Worm (Caenorhabditis elegans) whole organism, L1 larva: Measurements from ENCODE around the gene D2096.9.
A peak's percentile ranks its signal among the peaks of the same experiment; 100 is the strongest.

Experiments used
- C04F5.9 ChIP-seq: sonication (generic microtip); optimal IDR thresholded peaks from 2 replicates; lab custom pipeline; 2016; ENCODE audit warnings: missing genetic modification characterization, missing compliant biosample characterization
- C16A3.4 ChIP-seq: fragments of 150-350 bp; optimal IDR thresholded peaks from 2 replicates; lab custom pipeline; 2014; ENCODE audit warnings: missing biosample characterization, missing genetic modification characterization
- C34B4.2 ChIP-seq: sonication (generic microtip); optimal IDR thresholded peaks from 2 replicates; lab custom pipeline; 2017; ENCODE audit warnings: mild to moderate bottlenecking, missing genetic modification characterization, missing compliant biosample characterization
- ama-1 ChIP-seq: fragments of 150-350 bp; optimal IDR thresholded peaks from 2 replicates; lab custom pipeline; 2014
- blmp-1 ChIP-seq: fragments of 150-350 bp; optimal IDR thresholded peaks from 2 replicates; lab custom pipeline; 2014; ENCODE audit warnings: missing biosample characterization, missing genetic modification characterization
- ceh-63 ChIP-seq: fragments of 200-800 bp; sonication (Bioruptor generic); optimal IDR thresholded peaks from 2 replicates; lab custom pipeline; 2018; ENCODE audit warnings: mild to moderate bottlenecking, missing genetic modification characterization, missing compliant biosample characterization
- ceh-8 ChIP-seq: fragments of 200-800 bp; sonication (Bioruptor generic); optimal IDR thresholded peaks from 2 replicates; lab custom pipeline; 2018; ENCODE audit warnings: mild to moderate bottlenecking, missing genetic modification characterization, moderate library complexity, missing compliant biosample characterization
- ceh-82 ChIP-seq, 3 experiments: fragments of 150-350 bp in 1 of 3; sonication (generic microtip) in 2 of 3; optimal IDR thresholded peaks; 2 replicates each; lab custom pipeline; 2014 to 2017; ENCODE audit warnings: missing biosample characterization in 3 of 3, missing genetic modification characterization in 3 of 3
- ceh-90 ChIP-seq: sonication (generic microtip); optimal IDR thresholded peaks from 2 replicates; lab custom pipeline; 2016; ENCODE audit warnings: missing genetic modification characterization, missing compliant biosample characterization
- ces-1 ChIP-seq: fragments of 150-350 bp; optimal IDR thresholded peaks from 2 replicates; lab custom pipeline; 2014; ENCODE audit warnings: missing biosample characterization, missing genetic modification reagents, missing genetic modification characterization
- dpl-1 ChIP-seq, 3 experiments: fragments of 150-350 bp in 2 of 3; sonication (generic microtip) in 1 of 3; optimal IDR thresholded peaks; 2 replicates each; lab custom pipeline; 2014 to 2017; ENCODE audit warnings: missing biosample characterization in 3 of 3, missing genetic modification characterization in 3 of 3, missing genetic modification reagents in 3 of 3
- efl-3 ChIP-seq: fragments of 200-800 bp; sonication (Bioruptor generic); optimal IDR thresholded peaks from 2 replicates; lab custom pipeline; 2018; ENCODE audit warnings: mild to moderate bottlenecking, missing genetic modification characterization, missing compliant biosample characterization
- egl-13 ChIP-seq: sonication (generic microtip); optimal IDR thresholded peaks from 2 replicates; lab custom pipeline; 2016; ENCODE audit warnings: missing genotype, missing genetic modification reagents, missing genetic modification characterization, missing compliant biosample characterization
- elt-2 ChIP-seq: sonication (generic microtip); optimal IDR thresholded peaks from 2 replicates; lab custom pipeline; 2016; ENCODE audit warnings: missing genetic modification characterization, mild to moderate bottlenecking, inconsistent platforms, missing compliant biosample characterization, missing genetic modification reagents
- elt-3 ChIP-seq, 6 experiments: fragments of 150-350 bp in 1 of 6; sonication (generic microtip); optimal IDR thresholded peaks; 2 replicates each; lab custom pipeline; 2017 to 2018; ENCODE audit warnings: missing biosample characterization in 6 of 6, missing genetic modification characterization in 6 of 6, inconsistent platforms in 1 of 6
- ets-5 ChIP-seq: fragments of 200-800 bp; sonication (Bioruptor generic); IDR thresholded peaks from 2 replicates; pipeline ENCODE4 v1.3.6; 2022; ENCODE audit warnings: missing genetic modification characterization, missing compliant biosample characterization
- fkh-4 ChIP-seq: sonication (generic microtip); optimal IDR thresholded peaks from 2 replicates; lab custom pipeline; 2016; ENCODE audit warnings: missing compliant biosample characterization, missing genetic modification characterization, borderline replicate concordance
- fos-1 ChIP-seq: fragments of 150-350 bp; optimal IDR thresholded peaks from 2 replicates; lab custom pipeline; 2014; ENCODE audit warnings: missing biosample characterization, missing genetic modification characterization
- grh-1 ChIP-seq: fragments of 200-800 bp; sonication (Bioruptor generic); IDR thresholded peaks from 2 replicates; pipeline ENCODE4 v1.3.6; 2022; ENCODE audit warnings: missing genetic modification reagents, missing genetic modification characterization, missing compliant biosample characterization
- hpl-2 ChIP-seq: fragments of 150-350 bp; optimal IDR thresholded peaks from 2 replicates; lab custom pipeline; 2014; ENCODE audit warnings: missing biosample characterization, missing genetic modification reagents, missing genetic modification characterization
- irx-1 ChIP-seq: sonication (generic microtip); optimal IDR thresholded peaks from 2 replicates; lab custom pipeline; 2016; ENCODE audit warnings: missing genetic modification characterization, missing compliant biosample characterization
- isw-1 ChIP-seq: fragments of 200-800 bp; sonication (Bioruptor generic); IDR thresholded peaks from 2 replicates; pipeline ENCODE4 v1.3.6; 2022; ENCODE audit warnings: missing genetic modification characterization, missing compliant biosample characterization
- jun-1 ChIP-seq: fragments of 150-350 bp; optimal IDR thresholded peaks from 2 replicates; lab custom pipeline; 2014; ENCODE audit warnings: missing biosample characterization, missing genetic modification reagents, missing genetic modification characterization
- lin-14 ChIP-seq: fragments of 200-800 bp; sonication (Bioruptor generic); optimal IDR thresholded peaks from 2 replicates; lab custom pipeline; 2018; ENCODE audit warnings: mild to moderate bottlenecking, missing genetic modification characterization, moderate library complexity, missing compliant biosample characterization
- lin-15B ChIP-seq: fragments of 150-350 bp; sonication (generic microtip); optimal IDR thresholded peaks from 3 replicates; lab custom pipeline; 2014; ENCODE audit warnings: missing biosample characterization, missing genetic modification characterization
- lir-3 ChIP-seq: sonication (generic microtip); optimal IDR thresholded peaks from 2 replicates; lab custom pipeline; 2016; ENCODE audit warnings: mild to moderate bottlenecking, missing genetic modification characterization, moderate library complexity, missing compliant biosample characterization; ENCODE audit not compliant: poor library complexity
- lsy-2 ChIP-seq, 2 experiments: fragments of 150-350 bp; optimal IDR thresholded peaks; 2 replicates each; lab custom pipeline; 2014; ENCODE audit warnings: missing biosample characterization in 2 of 2, missing genetic modification characterization in 2 of 2
- mab-9 ChIP-seq: fragments of 200-800 bp; sonication (Bioruptor generic); IDR thresholded peaks from 2 replicates; pipeline ENCODE4 v1.3.6; 2022; ENCODE audit warnings: missing genetic modification reagents, missing genetic modification characterization, missing compliant biosample characterization
- mdl-1 ChIP-seq, 2 experiments: fragments of 150-350 bp; optimal IDR thresholded peaks; 2 replicates each; lab custom pipeline; 2014 to 2017; ENCODE audit warnings: missing biosample characterization in 2 of 2, missing genetic modification characterization in 2 of 2, inconsistent platforms in 1 of 2
- mef-2 ChIP-seq: fragments of 150-350 bp; optimal IDR thresholded peaks from 2 replicates; lab custom pipeline; 2014; ENCODE audit warnings: missing biosample characterization, missing genetic modification characterization
- mep-1 ChIP-seq: fragments of 150-350 bp; optimal IDR thresholded peaks from 2 replicates; lab custom pipeline; 2014; ENCODE audit warnings: missing biosample characterization, missing genetic modification characterization
- nhr-11 ChIP-seq: fragments of 150-350 bp; optimal IDR thresholded peaks from 2 replicates; lab custom pipeline; 2014; ENCODE audit warnings: missing biosample characterization, missing genetic modification characterization
- nhr-12 ChIP-seq: sonication (generic microtip); optimal IDR thresholded peaks from 2 replicates; lab custom pipeline; 2017; ENCODE audit warnings: missing biosample characterization, missing genetic modification characterization
- nhr-19 ChIP-seq: fragments of 200-800 bp; sonication (Bioruptor generic); conservative IDR thresholded peaks from 2 replicates; pipeline ENCODE4 v1.3.6; 2022; ENCODE audit warnings: missing genetic modification characterization, missing compliant biosample characterization
- nhr-237 ChIP-seq: fragments of 150-350 bp; optimal IDR thresholded peaks from 2 replicates; lab custom pipeline; 2014; ENCODE audit warnings: missing biosample characterization, missing genetic modification characterization
- nhr-71 ChIP-seq: sonication (generic microtip); optimal IDR thresholded peaks from 2 replicates; lab custom pipeline; 2016; ENCODE audit warnings: mild to moderate bottlenecking, missing genetic modification characterization, moderate library complexity, missing compliant biosample characterization
- nhr-76 ChIP-seq: sonication (generic microtip); optimal IDR thresholded peaks from 2 replicates; lab custom pipeline; 2017; ENCODE audit warnings: missing biosample characterization, missing genetic modification characterization
- nhr-77 ChIP-seq: fragments of 150-350 bp; optimal IDR thresholded peaks from 2 replicates; lab custom pipeline; 2014; ENCODE audit warnings: missing biosample characterization, missing genetic modification characterization
- nhr-84 ChIP-seq: sonication (generic microtip); optimal IDR thresholded peaks from 2 replicates; lab custom pipeline; 2017; ENCODE audit warnings: missing biosample characterization, missing genetic modification characterization
- pqm-1 ChIP-seq: sonication (generic microtip); optimal IDR thresholded peaks from 3 replicates; lab custom pipeline; 2017; ENCODE audit warnings: missing biosample characterization, missing genetic modification characterization
- rnt-1 ChIP-seq: sonication (generic microtip); optimal IDR thresholded peaks from 2 replicates; lab custom pipeline; 2016; ENCODE audit warnings: mild to moderate bottlenecking, missing genetic modification characterization, moderate library complexity, missing compliant biosample characterization
- skn-1 ChIP-seq: fragments of 150-350 bp; optimal IDR thresholded peaks from 2 replicates; lab custom pipeline; 2014; ENCODE audit warnings: missing biosample characterization, missing genetic modification characterization
- snpc-4 ChIP-seq: fragments of 150-350 bp; optimal IDR thresholded peaks from 2 replicates; lab custom pipeline; 2014; ENCODE audit warnings: missing biosample characterization, missing genetic modification characterization
- snu-23 ChIP-seq: sonication (generic microtip); optimal IDR thresholded peaks from 2 replicates; lab custom pipeline; 2016; ENCODE audit warnings: missing genetic modification characterization, missing compliant biosample characterization
- sox-4 ChIP-seq: sonication (generic microtip); optimal IDR thresholded peaks from 2 replicates; lab custom pipeline; 2016; ENCODE audit warnings: missing genetic modification characterization, missing compliant biosample characterization
- swsn-7 ChIP-seq: sonication (generic microtip); optimal IDR thresholded peaks from 2 replicates; lab custom pipeline; 2016; ENCODE audit warnings: missing genetic modification characterization, missing compliant biosample characterization
- tbx-2 ChIP-seq: sonication (generic microtip); optimal IDR thresholded peaks from 2 replicates; lab custom pipeline; 2016; ENCODE audit warnings: missing genetic modification characterization, missing compliant biosample characterization
- tlp-1 ChIP-seq: fragments of 150-350 bp; optimal IDR thresholded peaks from 2 replicates; lab custom pipeline; 2014; ENCODE audit warnings: missing biosample characterization, missing genetic modification characterization
- unc-130 ChIP-seq: fragments of 150-350 bp; optimal IDR thresholded peaks from 2 replicates; lab custom pipeline; 2017; ENCODE audit warnings: missing biosample characterization, missing genetic modification characterization, inconsistent platforms
- unc-98 ChIP-seq: fragments of 200-800 bp; sonication (Bioruptor generic); IDR thresholded peaks from 2 replicates; pipeline ENCODE4 v1.3.6; 2022; ENCODE audit warnings: missing genetic modification characterization, missing compliant biosample characterization
- xbp-1 ChIP-seq: sonication (generic microtip); optimal IDR thresholded peaks from 2 replicates; lab custom pipeline; 2016; ENCODE audit warnings: missing genetic modification characterization, missing compliant biosample characterization

Gene D2096.9

DNA sequence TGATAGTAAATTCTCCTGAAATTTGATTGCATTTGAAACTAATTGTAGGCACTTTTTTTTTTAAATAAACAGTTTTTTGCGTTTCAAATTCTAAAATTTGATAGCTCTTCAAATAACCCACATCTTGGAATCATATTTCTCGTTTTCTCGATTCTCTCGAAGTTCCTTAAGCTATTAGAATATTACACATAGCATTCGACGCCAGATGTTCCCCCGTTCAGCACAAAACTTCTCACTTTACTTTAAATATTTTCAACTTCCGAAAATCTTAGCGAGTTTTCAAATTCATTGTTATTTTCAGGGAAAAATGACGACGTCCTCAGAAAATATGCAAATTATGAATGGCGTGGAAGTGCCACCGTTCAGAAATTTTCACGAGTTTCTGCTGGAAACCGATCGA is 2.9 kb downstream of the D2096.9 start, which contains the start of gene praf-3:
TSS of gene praf-3 (plus strand) at position 301 of the 400 bp plus-strand sequence.
- TF ChIP-seq nhr-84 (no peak), xbp-1 (tag; lab: Kevin White, UChicago) (no peak), mep-1 (tag; lab: Kevin White, UChicago) (no peak), skn-1 (tag; lab: Kevin White, UChicago) (no peak), nhr-11 (no peak), elt-2 (tag; lab: Kevin White, UChicago) (no peak), egl-13 (tag; lab: Kevin White, UChicago) (no peak), nhr-76 (tag; lab: Kevin White, UChicago) (no peak), mab-9 (GFP tag; lab: Robert Waterston, UW) (no peak), mef-2 (no peak), dpl-1 (GFP tag; optimal IDR thresholded peaks at IDR 0.05; lab: Kevin White, UChicago) (no peak), nhr-71 (no peak), swsn-7 (no peak), snu-23 (GFP tag; lab: Kevin White, UChicago) (no peak)
- TF ChIP-seq, all 84 proteins: peak for 0

- no peak for TF ChIP-seq efl-3
- no peak for TF ChIP-seq ceh-63 (GFP tag; lab: Kevin White, UChicago)
- peak; percentile 58 for TF ChIP-seq lin-15B (tag; lab: Kevin White, UChicago)
- peak; percentile 85 for TF ChIP-seq unc-130 (tag; lab: Kevin White, UChicago)
- peak; percentile 78 for TF ChIP-seq rnt-1 (tag; lab: Kevin White, UChicago)
- TF ChIP-seq nhr-237 (tag; lab: Kevin White, UChicago), result peak; percentile 15
- TF ChIP-seq lir-3 (tag; lab: Kevin White, UChicago), result peak; percentile 21
- no peak for TF ChIP-seq ceh-90
- peak; percentile 84 for TF ChIP-seq lin-14 (GFP tag; lab: Kevin White, UChicago)
- TF ChIP-seq nhr-71, result peak; percentile 85
- no peak for TF ChIP-seq sox-4 (tag; lab: Kevin White, UChicago)
- peak; percentile 23 for TF ChIP-seq egl-13 (tag; lab: Kevin White, UChicago)
- peak; percentile 65 to 86 (median 78) for TF ChIP-seq ceh-82 (tag; optimal IDR thresholded peaks at IDR 0.05; lab: Kevin White, UChicago)
- TF ChIP-seq hpl-2 (GFP tag; lab: Kevin White, UChicago), result no peak
- no peak for TF ChIP-seq nhr-12 (tag; lab: Kevin White, UChicago)
- peak; percentile 74 for TF ChIP-seq mep-1 (tag; lab: Kevin White, UChicago)
- peak; percentile 66 for TF ChIP-seq tbx-2 (tag; lab: Kevin White, UChicago)
- peak in 1 of 2 experiments; percentile 58 for TF ChIP-seq mdl-1 (tag; optimal IDR thresholded peaks at IDR 0.05; lab: Kevin White, UChicago)
- no peak for TF ChIP-seq fkh-4 (tag; lab: Kevin White, UChicago)
- TF ChIP-seq irx-1 (tag; lab: Kevin White, UChicago), result no peak
- TF ChIP-seq ces-1 (GFP tag; lab: Kevin White, UChicago), result no peak
- no peak for TF ChIP-seq mef-2
- no peak for TF ChIP-seq mab-9 (GFP tag; lab: Robert Waterston, UW)
- TF ChIP-seq snu-23 (GFP tag; lab: Kevin White, UChicago), result peak; percentile 87
- peak; percentile 59 to 78 (median 72) for TF ChIP-seq dpl-1 (GFP tag; optimal IDR thresholded peaks at IDR 0.05; lab: Kevin White, UChicago)
- TF ChIP-seq grh-1, result no peak
- TF ChIP-seq ama-1 (lab: Kevin White, UChicago), result no peak
- no peak for TF ChIP-seq C04F5.9
- peak; percentile 59 for TF ChIP-seq isw-1 (GFP tag; lab: Robert Waterston, UW)
- peak; percentile 88 for TF ChIP-seq C16A3.4
- peak; percentile 41 for TF ChIP-seq pqm-1 (tag; lab: Kevin White, UChicago)
- TF ChIP-seq lsy-2 (tag; optimal IDR thresholded peaks at IDR 0.05; lab: Kevin White, UChicago), result peak; percentile 84 to 93
- no peak for TF ChIP-seq ets-5 (GFP tag; lab: Robert Waterston, UW)
- peak; percentile 77 for TF ChIP-seq skn-1 (tag; lab: Kevin White, UChicago)
- TF ChIP-seq tlp-1 (tag; lab: Kevin White, UChicago), result no peak
- peak; percentile 77 for TF ChIP-seq blmp-1 (tag; lab: Kevin White, UChicago)
- TF ChIP-seq jun-1 (tag; lab: Kevin White, UChicago), result peak; percentile 9
- peak; percentile 45 for TF ChIP-seq fos-1 (tag; lab: Kevin White, UChicago)
- peak in 2 of 6 experiments; percentile 21 to 78 for TF ChIP-seq elt-3 (tag; optimal IDR thresholded peaks at IDR 0.05; lab: Kevin White, UChicago)
- peak; percentile 76 for TF ChIP-seq nhr-19 (GFP tag; lab: Robert Waterston, UW)
- TF ChIP-seq nhr-77 (tag; lab: Kevin White, UChicago), result peak; percentile 61
- TF ChIP-seq C34B4.2 (tag; lab: Kevin White, UChicago), result no peak
- TF ChIP-seq ceh-8 (GFP tag; lab: Kevin White, UChicago), result no peak
- no peak for TF ChIP-seq unc-98
- peak; percentile 71 for TF ChIP-seq xbp-1 (tag; lab: Kevin White, UChicago)
- TF ChIP-seq elt-2 (tag; lab: Kevin White, UChicago), result peak; percentile 23
- peak; percentile 52 for TF ChIP-seq snpc-4 (tag; lab: Kevin White, UChicago)
Observed at ce11 chrIV:8379278-8379677, 3.3 kb downstream of the D2096.9 start, which contains the start of gene nap-1. nap-1 (minus strand) TSS chrIV:8379319.
